Worm (Caenorhabditis elegans) whole organism, L4/young adult: Measurements from ENCODE around the gene col-170.

ENCODE experiments used
- W03F9.2 ChIP-seq: fragments of 150-350 bp; optimal IDR thresholded peaks from 2 replicates; lab custom pipeline; 2014; ENCODE audit warnings: missing biosample characterization, missing genetic modification characterization
- dao-5 ChIP-seq: sonication (generic microtip); optimal IDR thresholded peaks from 2 replicates; lab custom pipeline; 2016; ENCODE audit warnings: missing genotype, missing genetic modification characterization, moderate library complexity, missing compliant biosample characterization

DNA sequence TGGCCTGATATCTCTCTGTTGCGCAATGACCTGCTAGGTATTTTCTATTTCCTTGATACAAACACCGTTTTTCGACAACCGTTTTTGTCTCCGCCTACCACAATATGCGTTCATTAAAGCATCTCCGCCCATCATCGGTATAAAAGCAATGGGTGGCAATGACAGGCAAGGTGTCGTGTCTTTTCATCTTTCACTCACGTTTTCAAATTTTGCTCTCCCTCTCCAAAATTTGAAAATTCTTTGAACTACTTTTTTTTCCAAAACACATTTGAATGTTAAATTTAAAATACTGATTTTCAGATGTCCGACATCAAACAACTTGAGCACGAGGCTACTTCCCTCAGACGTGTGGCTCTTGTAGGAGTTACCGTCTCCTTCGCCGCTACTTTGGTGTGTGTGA is 2.6 kb upstream of the col-170 start, which contains the start of gene col-169:
- no peak for TF ChIP-seq W03F9.2 (tag; lab: Kevin White, UChicago)
- TF ChIP-seq dao-5 (tag; lab: Kevin White, UChicago) = no peak
